Fruit fly (Drosophila melanogaster) whole organism, embryonic: ENCODE measurements around the gene dachs.
A peak's percentile ranks its signal among the peaks of the same experiment; 100 is the strongest.

ENCODE experiments used
- C15 ChIP-seq: fragments of 200-800 bp; sonication (Bioruptor generic); IDR thresholded peaks from 3 replicates; pipeline ENCODE4 v1.3.6; 2022; ENCODE audit warnings: missing biosample characterization, missing genetic modification characterization
- CG10431 ChIP-seq: fragments of 200-800 bp; sonication (Bioruptor generic); optimal IDR thresholded peaks from 3 replicates; lab custom pipeline; 2018; ENCODE audit warnings: missing biosample characterization, mild to moderate bottlenecking, missing genetic modification characterization
- CG10654 ChIP-seq: fragments of 200-800 bp; sonication (Bioruptor generic); optimal IDR thresholded peaks from 2 replicates; lab custom pipeline; 2016; ENCODE audit warnings: missing biosample characterization, missing genetic modification characterization
- CG12071 ChIP-seq: fragments of 200-800 bp; sonication (Bioruptor generic); optimal IDR thresholded peaks from 3 replicates; lab custom pipeline; 2018; ENCODE audit warnings: missing biosample characterization, mild to moderate bottlenecking, missing genetic modification characterization
- CG13296 ChIP-seq: fragments of 200-800 bp; sonication (Bioruptor generic); optimal IDR thresholded peaks from 3 replicates; lab custom pipeline; 2018; ENCODE audit warnings: missing biosample characterization, mild to moderate bottlenecking, missing genetic modification characterization
- CG14050 ChIP-seq: fragments of 200-800 bp; sonication (Bioruptor generic); IDR thresholded peaks from 3 replicates; pipeline ENCODE4 v1.3.6; 2022; ENCODE audit warnings: missing biosample characterization, missing genetic modification characterization
- CG15269 ChIP-seq: fragments of 200-800 bp; sonication (Bioruptor generic); optimal IDR thresholded peaks from 2 replicates; lab custom pipeline; 2018; ENCODE audit warnings: missing biosample characterization, mild to moderate bottlenecking, missing genetic modification characterization, moderate library complexity
- CG18262 ChIP-seq: fragments of 200-800 bp; optimal IDR thresholded peaks from 3 replicates; lab custom pipeline; 2019; ENCODE audit warnings: missing biosample characterization, mild to moderate bottlenecking, missing genetic modification characterization, moderate library complexity
- CG18599 ChIP-seq: fragments of 200-800 bp; sonication (Bioruptor generic); optimal IDR thresholded peaks from 3 replicates; lab custom pipeline; 2017; ENCODE audit warnings: missing biosample characterization, missing genetic modification characterization, mild to moderate bottlenecking, moderate library complexity, missing genetic modification reagents
- CG31388 ChIP-seq: fragments of 200-800 bp; sonication (Bioruptor generic); optimal IDR thresholded peaks from 2 replicates; lab custom pipeline; 2016; ENCODE audit warnings: missing biosample characterization, missing genetic modification characterization
- CG34422 ChIP-seq: fragments of 200-800 bp; sonication (Bioruptor generic); IDR thresholded peaks from 3 replicates; pipeline ENCODE4 v1.3.6; 2022; ENCODE audit warnings: missing biosample characterization, missing genetic modification characterization
- CG4360 ChIP-seq: fragments of 200-800 bp; sonication (Bioruptor generic); IDR thresholded peaks from 2 replicates; pipeline ENCODE4 v1.3.6; 2022; ENCODE audit warnings: missing biosample characterization, missing genetic modification characterization
- CG4404 ChIP-seq: fragments of 200-800 bp; sonication (Bioruptor generic); IDR thresholded peaks from 2 replicates; pipeline ENCODE4 v1.3.6; 2022; ENCODE audit warnings: missing biosample characterization, missing genetic modification characterization
- CG4424 ChIP-seq: fragments of 200-800 bp; sonication (Bioruptor generic); optimal IDR thresholded peaks from 3 replicates; lab custom pipeline; 2016; ENCODE audit warnings: missing biosample characterization, missing genetic modification characterization
- CG4707 ChIP-seq: fragments of 200-800 bp; sonication (Bioruptor generic); optimal IDR thresholded peaks from 2 replicates; lab custom pipeline; 2018; ENCODE audit warnings: missing biosample characterization, mild to moderate bottlenecking, missing genetic modification characterization, moderate library complexity
- CG5245 ChIP-seq: fragments of 200-800 bp; sonication (Bioruptor generic); optimal IDR thresholded peaks from 3 replicates; lab custom pipeline; 2016; ENCODE audit warnings: missing biosample characterization, missing genetic modification characterization
- CG8359 ChIP-seq: fragments of 200-800 bp; sonication (Bioruptor generic); optimal IDR thresholded peaks from 2 replicates; lab custom pipeline; 2017; ENCODE audit warnings: missing biosample characterization, mild to moderate bottlenecking, missing genetic modification characterization, borderline replicate concordance
- CG8924 ChIP-seq: fragments of 200-800 bp; optimal IDR thresholded peaks from 3 replicates; lab custom pipeline; 2019; ENCODE audit warnings: missing biosample characterization, mild to moderate bottlenecking, missing genetic modification characterization, moderate library complexity
- CG9797 ChIP-seq: fragments of 200-800 bp; sonication (Bioruptor generic); optimal IDR thresholded peaks from 3 replicates; lab custom pipeline; 2018; ENCODE audit warnings: missing biosample characterization, mild to moderate bottlenecking, missing genetic modification characterization
- D19A ChIP-seq: fragments of 200-800 bp; optimal IDR thresholded peaks from 3 replicates; lab custom pipeline; 2019; ENCODE audit warnings: missing biosample characterization, mild to moderate bottlenecking, missing genetic modification characterization, moderate library complexity
- Dip2 ChIP-seq: fragments of 200-800 bp; sonication (Bioruptor generic); IDR thresholded peaks from 2 replicates; pipeline ENCODE4 v1.3.6; 2022; ENCODE audit warnings: missing biosample characterization, missing genetic modification characterization
- Fer3 ChIP-seq: fragments of 200-800 bp; sonication (Bioruptor generic); optimal IDR thresholded peaks from 2 replicates; lab custom pipeline; 2018; ENCODE audit warnings: missing biosample characterization, mild to moderate bottlenecking, missing genetic modification characterization, moderate library complexity
- HmgD ChIP-seq: fragments of 200-800 bp; sonication (Bioruptor generic); optimal IDR thresholded peaks from 3 replicates; lab custom pipeline; 2016; ENCODE audit warnings: missing biosample characterization, missing genetic modification characterization
- Hr51 ChIP-seq, 2 experiments: fragments of 200-800 bp; sonication (Bioruptor generic); optimal IDR thresholded peaks; 2 replicates in 1 of 2; 3 replicates in 1 of 2; lab custom pipeline; 2016 to 2018; ENCODE audit warnings: missing biosample characterization in 2 of 2, missing genetic modification characterization in 2 of 2, mild to moderate bottlenecking in 1 of 2, moderate library complexity in 1 of 2
- MTF-1 ChIP-seq: fragments of 200-800 bp; sonication (Bioruptor generic); optimal IDR thresholded peaks from 2 replicates; lab custom pipeline; 2018; ENCODE audit warnings: missing biosample characterization, mild to moderate bottlenecking, missing genetic modification characterization, borderline replicate concordance
- Meics ChIP-seq: fragments of 200-800 bp; sonication (Bioruptor generic); optimal IDR thresholded peaks from 2 replicates; lab custom pipeline; 2017; ENCODE audit warnings: missing biosample characterization, mild to moderate bottlenecking, missing genetic modification characterization
- NFAT ChIP-seq: fragments of 200-800 bp; sonication (Bioruptor generic); IDR thresholded peaks from 2 replicates; pipeline ENCODE4 v1.3.6; 2022; ENCODE audit warnings: missing biosample characterization, missing genetic modification characterization
- Ravus ChIP-seq: fragments of 200-800 bp; sonication (Bioruptor generic); IDR thresholded peaks from 2 replicates; pipeline ENCODE4 v1.3.6; 2022; ENCODE audit warnings: missing biosample characterization, missing genetic modification characterization
- bsh ChIP-seq, 2 experiments: fragments of 200-800 bp; sonication (Bioruptor generic); optimal IDR thresholded peaks; 2 replicates each; lab custom pipeline; 2017 to 2018; ENCODE audit warnings: mild to moderate bottlenecking in 2 of 2, missing biosample characterization in 2 of 2, missing genetic modification characterization in 2 of 2, moderate library complexity in 1 of 2
- cwo ChIP-seq: fragments of 200-800 bp; sonication (Bioruptor generic); optimal IDR thresholded peaks from 3 replicates; lab custom pipeline; 2017; ENCODE audit warnings: missing biosample characterization, missing genetic modification characterization, mild to moderate bottlenecking, moderate library complexity, missing genetic modification reagents
- dmrt11E ChIP-seq: fragments of 200-800 bp; sonication (Bioruptor generic); optimal IDR thresholded peaks from 3 replicates; lab custom pipeline; 2018; ENCODE audit warnings: missing biosample characterization, mild to moderate bottlenecking, missing genetic modification characterization, moderate library complexity
- dpn ChIP-seq, 2 experiments: fragments of 200-800 bp; sonication (Bioruptor generic); optimal IDR thresholded peaks; 3 replicates each; lab custom pipeline; 2016; ENCODE audit warnings: missing biosample characterization in 2 of 2, missing genetic modification characterization in 2 of 2
- emc ChIP-seq: fragments of 200-800 bp; sonication (Bioruptor generic); optimal IDR thresholded peaks from 2 replicates; lab custom pipeline; 2016; ENCODE audit warnings: missing biosample characterization, missing genetic modification characterization
- esg ChIP-seq: fragments of 200-800 bp; sonication (Bioruptor generic); conservative IDR thresholded peaks from 2 replicates; pipeline ENCODE4 v1.3.6; 2022; ENCODE audit warnings: missing biosample characterization, missing genetic modification characterization
- fd3F ChIP-seq: fragments of 200-800 bp; sonication (Bioruptor generic); optimal IDR thresholded peaks from 2 replicates; lab custom pipeline; 2018; ENCODE audit warnings: missing biosample characterization, mild to moderate bottlenecking, missing genetic modification characterization, moderate library complexity
- fd64A ChIP-seq: fragments of 200-800 bp; sonication (Bioruptor generic); optimal IDR thresholded peaks from 3 replicates; lab custom pipeline; 2018; ENCODE audit warnings: missing biosample characterization, mild to moderate bottlenecking, missing genetic modification characterization
- gsb ChIP-seq: fragments of 200-800 bp; sonication (Bioruptor generic); IDR thresholded peaks from 2 replicates; pipeline ENCODE4 v1.3.6; 2022; ENCODE audit warnings: missing biosample characterization, missing genetic modification characterization
- inv ChIP-seq: fragments of 200-800 bp; sonication (Bioruptor generic); IDR thresholded peaks from 2 replicates; pipeline ENCODE4 v1.3.6; 2022; ENCODE audit warnings: missing biosample characterization, missing genetic modification characterization; ENCODE audit not compliant: partially characterized antibody
- luna ChIP-seq: fragments of 200-800 bp; sonication (Bioruptor generic); optimal IDR thresholded peaks from 2 replicates; lab custom pipeline; 2016; ENCODE audit warnings: missing biosample characterization, missing genetic modification characterization
- phol ChIP-seq: fragments of 200-800 bp; sonication (Bioruptor generic); optimal IDR thresholded peaks from 3 replicates; lab custom pipeline; 2018; ENCODE audit warnings: missing biosample characterization, mild to moderate bottlenecking, missing genetic modification characterization, moderate library complexity
- ranshi ChIP-seq: fragments of 200-800 bp; sonication (Bioruptor generic); IDR thresholded peaks from 2 replicates; pipeline ENCODE4 v1.3.6; 2022; ENCODE audit warnings: missing biosample characterization, missing genetic modification characterization
- salm ChIP-seq: fragments of 200-800 bp; sonication (Bioruptor generic); optimal IDR thresholded peaks from 2 replicates; lab custom pipeline; 2018; ENCODE audit warnings: missing biosample characterization, mild to moderate bottlenecking, missing genetic modification characterization
- seq ChIP-seq: fragments of 200-800 bp; sonication (Bioruptor generic); IDR thresholded peaks from 2 replicates; pipeline ENCODE4 v1.3.6; 2022; ENCODE audit warnings: missing biosample characterization, missing genetic modification characterization
- so ChIP-seq: fragments of 200-800 bp; sonication (Bioruptor generic); IDR thresholded peaks from 3 replicates; pipeline ENCODE4 v1.3.6; 2022; ENCODE audit warnings: missing biosample characterization, missing genetic modification characterization
- sr ChIP-seq: fragments of 200-800 bp; sonication (Bioruptor generic); IDR thresholded peaks from 3 replicates; pipeline ENCODE4 v1.3.6; 2022; ENCODE audit warnings: missing biosample characterization, missing genetic modification characterization
- sug ChIP-seq: fragments of 200-800 bp; optimal IDR thresholded peaks from 2 replicates; lab custom pipeline; 2019; ENCODE audit warnings: missing biosample characterization, mild to moderate bottlenecking, missing genetic modification characterization, moderate library complexity
- wor ChIP-seq: fragments of 200-800 bp; sonication (Bioruptor generic); IDR thresholded peaks from 2 replicates; pipeline ENCODE4 v1.3.6; 2022; ENCODE audit warnings: missing biosample characterization, missing genetic modification characterization
- zfh1 ChIP-seq: fragments of 200-800 bp; sonication (Bioruptor generic); IDR thresholded peaks from 3 replicates; pipeline ENCODE4 v1.3.6; 2022; ENCODE audit warnings: missing biosample characterization, missing genetic modification characterization

dachs gene

DNA sequence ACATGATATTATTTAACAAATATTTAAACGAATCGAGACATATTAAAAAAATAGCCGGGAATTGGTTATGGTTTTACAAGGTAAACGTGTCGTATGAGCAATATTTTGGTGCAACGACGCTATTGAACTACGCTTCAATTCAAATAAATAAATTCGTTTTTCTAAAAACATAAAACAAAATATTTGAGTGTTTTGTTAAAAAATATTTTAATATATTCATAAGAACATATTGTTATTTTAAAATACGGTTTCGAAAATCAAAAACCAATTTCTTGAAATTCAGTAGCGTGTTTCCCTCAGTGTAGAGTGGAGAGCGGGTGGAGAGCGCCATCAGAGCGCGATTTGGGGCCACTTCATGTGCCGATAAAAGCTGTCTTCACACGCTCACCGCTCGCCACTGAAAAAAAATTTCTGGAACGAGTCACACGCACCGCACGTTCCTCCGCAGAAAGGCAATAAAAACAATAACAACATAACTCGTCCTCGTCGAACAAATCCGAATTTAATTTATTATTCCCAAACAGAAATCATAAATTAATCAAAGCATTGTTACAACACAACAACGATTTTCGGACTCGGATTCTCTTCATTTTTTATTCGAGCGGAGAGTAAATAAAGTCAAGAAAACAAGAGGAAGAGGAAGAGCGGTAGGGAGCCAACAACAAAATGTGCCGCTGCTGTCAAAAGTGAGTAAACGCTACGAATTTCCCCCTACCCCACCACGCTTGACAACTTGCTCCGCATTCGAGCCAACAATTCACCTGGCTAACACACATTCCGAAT, 69.0 kb downstream of the dachs start (continued):
- TF ChIP-seq so (GFP tag; lab: Robert Waterston, UW) (peak; percentile 76; the same call in 1 of the 3 replicates), ranshi (GFP tag; lab: Robert Waterston, UW) (peak; percentile 69; the same call in 1 of the 2 replicates), CG12071 (peak; percentile 6), gsb (GFP tag; lab: Robert Waterston, UW) (peak; percentile 77; the same call in 1 of the 2 replicates), fd64A (GFP tag; lab: Kevin White, UChicago) (peak; percentile 10), Dip2 (GFP tag; lab: Robert Waterston, UW) (0 out of 2 replicates have a peak, but pooled peaks have one; percentile 44), dmrt11E (tag; lab: Kevin White, UChicago) (peak; percentile 92), zfh1 (GFP tag; lab: Robert Waterston, UW) (peak; percentile 60), NFAT (GFP tag; lab: Robert Waterston, UW) (peak; percentile 64), wor (GFP tag; lab: Robert Waterston, UW) (peak; percentile 79), CG8924 (peak; percentile 96), HmgD (GFP tag; lab: Kevin White, UChicago) (no peak), emc (GFP tag; lab: Kevin White, UChicago) (no peak), CG9797 (GFP tag; lab: Kevin White, UChicago) (peak; percentile 18), CG5245 (peak; percentile 62), inv (GFP tag; lab: Robert Waterston, UW) (no peak), CG14050 (GFP tag; lab: Robert Waterston, UW) (peak; percentile 61; the same call in 2 of the 3 replicates), Hr51 (GFP tag; optimal IDR thresholded peaks at IDR 0.05; lab: Kevin White, UChicago) (peak in 1 of 2 experiments; percentile 96), fd3F (GFP tag; lab: Kevin White, UChicago) (peak; percentile 59), C15 (GFP tag; lab: Robert Waterston, UW) (no peak; the same call in 1 of the 3 replicates), sr (GFP tag; lab: Robert Waterston, UW) (0 out of 3 replicates have a peak, but pooled peaks have one; percentile 8), phol (peak; percentile 96), CG10654 (GFP tag; lab: Kevin White, UChicago) (peak; percentile 71), seq (peak; percentile 63), CG18599 (GFP tag; lab: Kevin White, UChicago) (peak; percentile 89), sug (tag; lab: Kevin White, UChicago) (peak; percentile 83), CG8359 (GFP tag; lab: Kevin White, UChicago) (peak; percentile 84), bsh (GFP tag; optimal IDR thresholded peaks at IDR 0.05; lab: Kevin White, UChicago) (peak; percentile 91 to 92), CG13296 (GFP tag; lab: Kevin White, UChicago) (peak; percentile 92), CG31388 (peak; percentile 48), Ravus (GFP tag; lab: Robert Waterston, UW) (peak; percentile 30), CG34422 (peak; percentile 82), dpn (GFP tag; optimal IDR thresholded peaks at IDR 0.05; lab: Kevin White, UChicago) (peak; percentile 42 to 80), CG10431 (GFP tag; lab: Kevin White, UChicago) (peak; percentile 79), CG4360 (GFP tag; lab: Robert Waterston, UW) (no peak; the same call in 1 of the 2 replicates), CG4404 (GFP tag; lab: Robert Waterston, UW) (peak; percentile 67), Meics (GFP tag; lab: Kevin White, UChicago) (peak; percentile 96), luna (no peak), CG4424 (GFP tag; lab: Kevin White, UChicago) (peak; percentile 92), salm (tag; lab: Kevin White, UChicago) (peak; percentile 87), CG4707 (GFP tag; lab: Kevin White, UChicago) (peak; percentile 7), MTF-1 (peak; percentile 65), CG18262 (tag; lab: Kevin White, UChicago) (peak; percentile 98), CG15269 (peak; percentile 95), cwo (peak; percentile 87), esg (GFP tag; lab: Robert Waterston, UW) (peak; percentile 79), D19A (tag; lab: Kevin White, UChicago) (peak; percentile 92), Fer3 (tag; lab: Kevin White, UChicago) (peak; percentile 85)
